Fruit fly (Drosophila melanogaster): ENCODE results near the gene gudu.

DNA sequence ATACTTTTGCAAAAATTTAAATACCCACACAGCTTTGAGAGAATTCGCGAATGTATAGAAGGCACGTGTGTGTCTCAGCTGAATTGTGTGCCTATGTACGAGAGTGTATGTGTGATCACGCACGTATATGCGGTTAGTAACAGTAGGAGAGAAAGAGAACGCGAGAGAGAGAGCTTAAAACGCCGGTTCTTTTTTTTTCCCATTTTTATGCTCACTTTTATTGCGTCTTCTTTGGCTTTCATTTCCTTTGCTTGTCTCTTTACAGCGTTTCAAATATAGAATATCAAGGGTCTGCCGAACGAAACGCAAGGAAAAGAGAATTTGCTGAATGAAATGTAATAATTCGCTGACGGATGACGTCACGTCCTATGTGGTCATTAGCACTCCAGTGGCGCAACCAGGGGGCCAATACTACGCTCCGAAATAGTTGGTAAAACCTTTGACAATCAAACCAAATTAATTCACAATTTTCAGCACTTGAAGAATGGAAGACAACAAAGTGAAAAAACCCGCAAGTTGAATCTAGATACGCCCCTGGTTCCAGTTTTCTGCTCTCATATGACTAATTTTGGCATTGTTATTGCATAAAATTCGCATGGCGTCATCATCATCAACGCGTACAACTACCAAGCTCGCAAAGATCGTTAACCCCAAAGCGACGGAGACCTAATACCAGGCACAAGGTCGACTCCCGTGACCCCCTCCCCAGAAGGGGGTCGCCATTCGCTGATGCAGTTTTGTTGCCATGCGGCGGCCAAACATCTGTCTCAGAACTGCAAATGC, 36.8 kb downstream of the gudu start:
- TF ChIP-seq Lpt (GFP tag; optimal IDR thresholded peaks at IDR 0.05) = peak; percentile 27
- TF ChIP-seq Hr39 (GFP tag; optimal IDR thresholded peaks at IDR 0.05) = peak; percentile 94
- TF ChIP-seq CG16779 (tag; optimal IDR thresholded peaks at IDR 0.05) = peak; percentile 33
- peak; percentile 87 for TF ChIP-seq Smox (GFP tag; optimal IDR thresholded peaks at IDR 0.05)
- peak; percentile 44 for TF ChIP-seq fd59A (GFP tag; optimal IDR thresholded peaks at IDR 0.05)
- TF ChIP-seq CG3919 (GFP tag; optimal IDR thresholded peaks at IDR 0.05) = peak; percentile 85
- peak; percentile 13 for TF ChIP-seq CG6808 (GFP tag; optimal IDR thresholded peaks at IDR 0.05)
- no peak for TF ChIP-seq fd85E (GFP tag; optimal IDR thresholded peaks at IDR 0.05)
- TF ChIP-seq CG31627 (GFP tag; optimal IDR thresholded peaks at IDR 0.05) = peak; percentile 93
- peak; percentile 70 for TF ChIP-seq CG8319 (GFP tag; optimal IDR thresholded peaks at IDR 0.05)
- TF ChIP-seq Hr4 (GFP tag; optimal IDR thresholded peaks at IDR 0.05) = peak; percentile 68

Data from whole organism, prepupa.